Worm (Caenorhabditis elegans): Measurements from ENCODE around the gene B0034.1.

Gene B0034.1

ce11 chrII:5959575-5960119, 8.5 kb upstream of the B0034.1 start:
- TF ChIP-seq dpl-1 (GFP tag; optimal IDR thresholded peaks at IDR 0.05), result no peak
- TF ChIP-seq nhr-11 (tag; optimal IDR thresholded peaks at IDR 0.05), result peak; percentile 44

DNA sequence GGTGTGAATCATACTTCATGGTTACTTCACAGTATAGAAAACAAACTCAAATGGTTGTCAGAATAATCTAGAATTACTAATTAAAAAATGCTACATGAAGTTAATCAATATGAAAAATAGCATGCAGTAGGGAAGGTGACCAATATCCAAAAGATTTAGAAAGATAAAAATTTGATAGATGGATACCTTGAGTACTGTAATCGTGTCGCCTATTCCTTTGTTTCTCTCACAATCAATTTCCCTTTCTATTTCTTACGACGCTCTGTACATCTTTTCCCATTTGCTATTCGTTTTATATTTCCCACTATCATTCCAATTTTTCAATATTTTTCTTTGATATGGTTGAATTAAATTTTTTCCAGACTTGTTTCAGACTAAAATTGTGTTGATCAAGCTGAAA, 6.8 kb upstream of the B0034.1 start, which contains the start of gene B0034.7:
B0034.7 (plus strand) TSS at position 301 of the 400 bp plus-strand sequence.
- no peak for TF ChIP-seq fkh-10 (GFP tag; optimal IDR thresholded peaks at IDR 0.05)
- no peak for TF ChIP-seq nhr-41 (GFP tag; IDR thresholded peaks at IDR 0.05)
- no peak for TF ChIP-seq ces-1 (GFP tag; optimal IDR thresholded peaks at IDR 0.05)
- no peak for TF ChIP-seq zip-11 (GFP tag; IDR thresholded peaks at IDR 0.05)
- TF ChIP-seq D1046.2 (GFP tag; IDR thresholded peaks at IDR 0.05), result no peak
- no peak for TF ChIP-seq lsy-2 (tag; optimal IDR thresholded peaks at IDR 0.05)
- TF ChIP-seq nhr-77 (tag; optimal IDR thresholded peaks at IDR 0.05), result no peak
- no peak for TF ChIP-seq snpc-4 (tag; optimal IDR thresholded peaks at IDR 0.05)

DNA sequence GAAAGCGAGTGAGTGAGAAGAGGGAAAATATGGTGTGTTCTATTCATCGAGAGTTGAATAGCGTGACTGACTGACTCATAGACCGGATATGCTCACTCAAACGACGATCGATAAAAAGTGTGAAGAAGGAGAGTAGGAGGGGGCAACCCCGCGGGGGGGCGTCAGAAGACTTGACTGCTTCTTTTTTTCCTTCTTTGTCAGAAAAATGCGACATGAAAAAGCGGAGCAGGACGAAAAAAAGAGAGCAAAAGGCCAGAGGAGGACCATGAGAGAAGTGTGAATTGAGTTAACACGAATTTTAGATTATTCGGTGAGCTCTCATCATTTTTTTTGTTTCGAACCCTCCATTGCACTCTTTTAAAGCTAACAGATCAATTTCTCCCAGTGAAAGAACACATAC, 5.8 kb upstream of the B0034.1 start:
- TF ChIP-seq ceh-82 (tag; optimal IDR thresholded peaks at IDR 0.05) (no peak), tra-1 (GFP tag; IDR thresholded peaks at IDR 0.05) (no peak), fkh-10 (GFP tag; optimal IDR thresholded peaks at IDR 0.05) (peak; percentile 9), F49E8.2 (tag; optimal IDR thresholded peaks at IDR 0.05; ENCODE audit: borderline replicate concordance) (no peak), lsy-2 (tag; optimal IDR thresholded peaks at IDR 0.05) (peak in 1 of 2 experiments; percentile 14), hlh-30 (tag; optimal IDR thresholded peaks at IDR 0.05; ENCODE audit: insufficient read depth) (peak; percentile 33), dpl-1 (GFP tag; optimal IDR thresholded peaks at IDR 0.05) (no peak), fos-1 (tag; optimal IDR thresholded peaks at IDR 0.05) (no peak), unc-62 (GFP tag; optimal IDR thresholded peaks at IDR 0.05 in 1 of 2) (peak in 1 of 2 experiments; percentile 94), unc-62 (tag; optimal IDR thresholded peaks at IDR 0.05) (no peak), ctbp-1 (GFP tag; IDR thresholded peaks at IDR 0.05) (no peak), snpc-1.2 (GFP tag; IDR thresholded peaks at IDR 0.05) (no peak), pqm-1 (tag; optimal IDR thresholded peaks at IDR 0.05) (no peak), snpc-4 (tag; optimal IDR thresholded peaks at IDR 0.05) (no peak), mxl-3 (GFP tag; optimal IDR thresholded peaks at IDR 0.05) (no peak), F44E2.7 (GFP tag; IDR thresholded peaks at IDR 0.05) (no peak), daf-12 (tag; optimal IDR thresholded peaks at IDR 0.05) (no peak), Y5F2A.4 (GFP tag; optimal IDR thresholded peaks at IDR 0.05) (no peak), zag-1 (tag; optimal IDR thresholded peaks at IDR 0.05) (no peak), rbr-2 (tag; optimal IDR thresholded peaks at IDR 0.05) (peak; percentile 9), hlh-11 (tag; optimal IDR thresholded peaks at IDR 0.05) (peak; percentile 5), set-16 (GFP tag; IDR thresholded peaks at IDR 0.05) (no peak)

DNA sequence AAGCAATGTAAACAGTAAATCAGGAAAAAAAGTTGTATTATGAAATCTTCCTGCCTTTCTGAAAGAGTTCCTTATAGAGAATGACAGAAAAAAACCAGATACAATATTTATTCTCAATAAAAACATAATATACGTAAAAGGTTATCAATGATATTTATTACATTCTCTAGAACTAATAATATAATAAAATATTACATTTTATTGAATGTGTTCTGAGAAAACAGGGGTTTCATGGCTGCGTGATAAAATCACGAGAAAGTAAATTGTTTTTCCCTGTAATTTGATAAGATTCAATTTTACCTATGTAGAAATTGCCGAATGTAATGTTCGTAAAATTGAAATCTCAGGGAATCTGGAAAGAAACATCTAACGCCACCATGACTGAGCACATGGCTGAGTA, 3.2 kb upstream of the B0034.1 start:
- TF ChIP-seq lir-3 (tag; optimal IDR thresholded peaks at IDR 0.05) (no peak), aha-1 (tag) (peak; percentile 82)

DNA sequence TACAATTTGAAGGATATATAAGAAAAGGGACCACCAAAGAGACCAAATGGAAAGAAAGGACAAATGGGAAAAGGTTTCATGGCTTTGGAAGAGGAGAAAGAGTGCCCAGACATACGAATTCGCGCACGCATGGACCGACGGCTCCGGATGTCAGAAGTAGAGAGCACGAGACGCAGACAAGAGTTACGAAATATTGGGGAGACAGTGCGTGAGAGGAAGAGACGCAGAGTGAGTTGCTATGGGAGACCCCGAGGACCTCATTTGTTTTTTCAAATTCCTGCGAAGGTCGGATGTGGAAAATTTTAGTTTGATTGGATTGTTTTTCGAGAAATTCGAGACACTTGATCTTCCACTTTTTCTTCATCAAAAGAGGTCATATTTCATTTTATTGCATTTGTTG, 1.5 kb upstream of the B0034.1 start:
- TF ChIP-seq attf-4 (tag; optimal IDR thresholded peaks at IDR 0.05) (no peak), unc-62 (GFP tag; optimal IDR thresholded peaks at IDR 0.05 in 1 of 2) (peak in 1 of 2 experiments; percentile 37), unc-62 (tag; optimal IDR thresholded peaks at IDR 0.05) (no peak), hlh-30 (tag; optimal IDR thresholded peaks at IDR 0.05; ENCODE audit: insufficient read depth) (peak; percentile 7), dmd-8 (GFP tag; IDR thresholded peaks at IDR 0.05) (no peak), mep-1 (tag; optimal IDR thresholded peaks at IDR 0.05) (peak; percentile 4), mdt-29 (GFP tag; IDR thresholded peaks at IDR 0.05) (no peak), zfp-3 (GFP tag; conservative IDR thresholded peaks at IDR 0.05) (no peak), nhr-11 (tag; optimal IDR thresholded peaks at IDR 0.05) (no peak), aha-1 (tag) (peak; percentile 9), saeg-2 (GFP tag; IDR thresholded peaks at IDR 0.05) (no peak), hmg-1.1 (GFP tag; IDR thresholded peaks at IDR 0.05) (peak; percentile 31; the same call in 1 of the 2 replicates), Y75B8A.6 (GFP tag; IDR thresholded peaks at IDR 0.05) (no peak), fkh-10 (GFP tag; optimal IDR thresholded peaks at IDR 0.05) (peak; percentile 24), lsy-2 (tag; optimal IDR thresholded peaks at IDR 0.05) (peak in 1 of 2 experiments; percentile 44), zfp-2 (tag; optimal IDR thresholded peaks at IDR 0.05) (no peak), lin-13 (GFP tag; optimal IDR thresholded peaks at IDR 0.05) (no peak)
